Worm (Caenorhabditis elegans) whole organism, late embryonic: ENCODE results near the gene nhr-146.

Source experiments
- C08G9.2 ChIP-seq: sonication (generic microtip); optimal IDR thresholded peaks from 2 replicates; lab custom pipeline; 2016; ENCODE audit warnings: mild to moderate bottlenecking, missing genetic modification characterization, moderate library complexity, missing compliant biosample characterization
- C38D4.7 ChIP-seq: fragments of 200-800 bp; sonication (Bioruptor generic); optimal IDR thresholded peaks from 2 replicates; lab custom pipeline; 2018; ENCODE audit warnings: mild to moderate bottlenecking, missing genetic modification characterization, moderate library complexity, missing compliant biosample characterization
- F13H6.1 ChIP-seq: sonication (generic microtip); optimal IDR thresholded peaks from 2 replicates; lab custom pipeline; 2016; ENCODE audit warnings: missing genetic modification characterization, missing compliant biosample characterization
- K02D7.2 ChIP-seq: sonication (generic microtip); optimal IDR thresholded peaks from 2 replicates; lab custom pipeline; 2017; ENCODE audit warnings: mild to moderate bottlenecking, missing genetic modification characterization, missing compliant biosample characterization
- Y22D7AL.16 ChIP-seq: sonication (generic microtip); optimal IDR thresholded peaks from 2 replicates; lab custom pipeline; 2016; ENCODE audit warnings: missing genetic modification characterization, missing compliant biosample characterization
- ahr-1 ChIP-seq: sonication (generic microtip); optimal IDR thresholded peaks from 2 replicates; lab custom pipeline; 2016; ENCODE audit warnings: missing genetic modification characterization, missing compliant biosample characterization
- ama-1 ChIP-seq: fragments of 150-350 bp; optimal IDR thresholded peaks from 2 replicates; lab custom pipeline; 2014
- ceh-14 ChIP-seq: sonication (generic microtip); optimal IDR thresholded peaks from 2 replicates; lab custom pipeline; 2016; ENCODE audit warnings: missing genotype, missing genetic modification characterization, missing compliant biosample characterization
- ceh-18 ChIP-seq: sonication (generic microtip); optimal IDR thresholded peaks from 2 replicates; lab custom pipeline; 2016; ENCODE audit warnings: missing genetic modification characterization, missing compliant biosample characterization
- ceh-19 ChIP-seq: fragments of 200-800 bp; sonication (Bioruptor generic); optimal IDR thresholded peaks from 2 replicates; lab custom pipeline; 2018; ENCODE audit warnings: mild to moderate bottlenecking, missing genetic modification characterization, missing compliant biosample characterization
- ceh-2 ChIP-seq: sonication (generic microtip); optimal IDR thresholded peaks from 2 replicates; lab custom pipeline; 2016; ENCODE audit warnings: missing genotype, missing genetic modification characterization, missing compliant biosample characterization
- ceh-22 ChIP-seq: sonication (generic microtip); optimal IDR thresholded peaks from 2 replicates; lab custom pipeline; 2017; ENCODE audit warnings: missing biosample characterization, missing genetic modification characterization
- ceh-24 ChIP-seq: sonication (generic microtip); optimal IDR thresholded peaks from 2 replicates; lab custom pipeline; 2016; ENCODE audit warnings: mild to moderate bottlenecking, missing genetic modification characterization, missing compliant biosample characterization
- ceh-30 ChIP-seq: fragments of 150-350 bp; optimal IDR thresholded peaks from 2 replicates; lab custom pipeline; 2014; ENCODE audit warnings: missing biosample characterization, missing genetic modification characterization
- ceh-31 ChIP-seq: sonication (generic microtip); optimal IDR thresholded peaks from 2 replicates; lab custom pipeline; 2016; ENCODE audit warnings: missing genetic modification characterization, missing compliant biosample characterization
- ceh-34 ChIP-seq: sonication (generic microtip); optimal IDR thresholded peaks from 2 replicates; lab custom pipeline; 2016; ENCODE audit warnings: mild to moderate bottlenecking, missing genetic modification characterization, missing compliant biosample characterization
- ceh-48 ChIP-seq: sonication (generic microtip); optimal IDR thresholded peaks from 2 replicates; lab custom pipeline; 2016; ENCODE audit warnings: missing genetic modification characterization, inconsistent platforms, missing compliant biosample characterization
- che-1 ChIP-seq: sonication (generic microtip); optimal IDR thresholded peaks from 2 replicates; lab custom pipeline; 2016; ENCODE audit warnings: mild to moderate bottlenecking, missing genetic modification characterization, missing compliant biosample characterization
- elt-2 ChIP-seq: sonication (generic microtip); optimal IDR thresholded peaks from 2 replicates; lab custom pipeline; 2016; ENCODE audit warnings: missing genetic modification reagents, missing genetic modification characterization, missing compliant biosample characterization
- elt-4 ChIP-seq: sonication (generic microtip); optimal IDR thresholded peaks from 2 replicates; lab custom pipeline; 2016; ENCODE audit warnings: missing genetic modification characterization, missing compliant biosample characterization
- ets-4 ChIP-seq: sonication (generic microtip); optimal IDR thresholded peaks from 2 replicates; lab custom pipeline; 2016; ENCODE audit warnings: missing genetic modification characterization, missing compliant biosample characterization
- fax-1 ChIP-seq: sonication (generic microtip); optimal IDR thresholded peaks from 2 replicates; lab custom pipeline; 2016; ENCODE audit warnings: missing genotype, missing genetic modification characterization, missing compliant biosample characterization
- fkh-6 ChIP-seq: sonication (generic microtip); optimal IDR thresholded peaks from 2 replicates; lab custom pipeline; 2016; ENCODE audit warnings: missing genetic modification characterization, missing compliant biosample characterization
- gmeb-2 ChIP-seq: sonication (generic microtip); optimal IDR thresholded peaks from 2 replicates; lab custom pipeline; 2016; ENCODE audit warnings: missing genetic modification characterization, inconsistent platforms, missing compliant biosample characterization
- hlh-13 ChIP-seq: fragments of 200-800 bp; sonication (Bioruptor generic); optimal IDR thresholded peaks from 2 replicates; lab custom pipeline; 2018; ENCODE audit warnings: mild to moderate bottlenecking, missing genetic modification characterization, missing compliant biosample characterization
- hlh-15 ChIP-seq: sonication (generic microtip); optimal IDR thresholded peaks from 2 replicates; lab custom pipeline; 2016; ENCODE audit warnings: missing genetic modification characterization, missing compliant biosample characterization
- hlh-30 ChIP-seq: sonication (generic microtip); optimal IDR thresholded peaks from 2 replicates; lab custom pipeline; 2017; ENCODE audit warnings: antibody characterized with exemption, missing genetic modification characterization, missing compliant biosample characterization; ENCODE audit not compliant: insufficient read depth
- hlh-6 ChIP-seq: sonication (generic microtip); optimal IDR thresholded peaks from 2 replicates; lab custom pipeline; 2016; ENCODE audit warnings: missing genotype, missing genetic modification characterization, missing compliant biosample characterization
- hlh-8 ChIP-seq: sonication (generic microtip); optimal IDR thresholded peaks from 2 replicates; lab custom pipeline; 2016; ENCODE audit warnings: missing genotype, missing genetic modification characterization, missing compliant biosample characterization
- madf-2 ChIP-seq: sonication (generic microtip); optimal IDR thresholded peaks from 2 replicates; lab custom pipeline; 2017; ENCODE audit warnings: missing genetic modification characterization, missing compliant biosample characterization
- nhr-232 ChIP-seq: sonication (generic microtip); optimal IDR thresholded peaks from 2 replicates; lab custom pipeline; 2016; ENCODE audit warnings: missing genetic modification characterization, missing compliant biosample characterization
- pat-9 ChIP-seq: fragments of 200-800 bp; sonication (Bioruptor generic); optimal IDR thresholded peaks from 2 replicates; lab custom pipeline; 2018; ENCODE audit warnings: mild to moderate bottlenecking, missing genetic modification characterization, moderate library complexity, missing compliant biosample characterization
- pax-1 ChIP-seq: fragments of 150-350 bp; optimal IDR thresholded peaks from 2 replicates; lab custom pipeline; 2014; ENCODE audit warnings: missing biosample characterization, missing genetic modification characterization
- pha-2 ChIP-seq: sonication (generic microtip); optimal IDR thresholded peaks from 2 replicates; lab custom pipeline; 2017; ENCODE audit warnings: mild to moderate bottlenecking, missing genetic modification characterization, missing compliant biosample characterization
- pha-4 ChIP-seq: fragments of 150-350 bp; optimal IDR thresholded peaks from 2 replicates; lab custom pipeline; 2018; ENCODE audit warnings: missing biosample characterization, missing genetic modification reagents, missing genetic modification characterization
- pqm-1 ChIP-seq: sonication (generic microtip); optimal IDR thresholded peaks from 2 replicates; lab custom pipeline; 2016; ENCODE audit warnings: missing genetic modification characterization, missing compliant biosample characterization
- pros-1 ChIP-seq: fragments of 150-350 bp; optimal IDR thresholded peaks from 2 replicates; lab custom pipeline; 2014; ENCODE audit warnings: missing biosample characterization, missing genetic modification reagents, missing genetic modification characterization
- ref-2 ChIP-seq: sonication (generic microtip); optimal IDR thresholded peaks from 2 replicates; lab custom pipeline; 2016; ENCODE audit warnings: missing genetic modification characterization, missing compliant biosample characterization
- rnt-1 ChIP-seq: sonication (generic microtip); optimal IDR thresholded peaks from 2 replicates; lab custom pipeline; 2016; ENCODE audit warnings: missing genetic modification characterization, missing compliant biosample characterization
- sdc-2 ChIP-seq: sonication (generic microtip); optimal IDR thresholded peaks from 2 replicates; lab custom pipeline; 2016; ENCODE audit warnings: missing genotype, missing genetic modification characterization, missing compliant biosample characterization
- sox-2 ChIP-seq: fragments of 200-800 bp; sonication (Bioruptor generic); IDR thresholded peaks from 2 replicates; pipeline ENCODE4 v1.3.6; 2022; ENCODE audit warnings: missing genetic modification reagents, missing genetic modification characterization, missing compliant biosample characterization
- sox-4 ChIP-seq: sonication (generic microtip); optimal IDR thresholded peaks from 2 replicates; lab custom pipeline; 2017; ENCODE audit warnings: mild to moderate bottlenecking, missing genetic modification characterization, inconsistent platforms, missing compliant biosample characterization
- tbx-2 ChIP-seq: sonication (generic microtip); optimal IDR thresholded peaks from 2 replicates; lab custom pipeline; 2016; ENCODE audit warnings: missing genetic modification characterization, missing compliant biosample characterization
- tbx-7 ChIP-seq: sonication (generic microtip); optimal IDR thresholded peaks from 2 replicates; lab custom pipeline; 2016; ENCODE audit warnings: missing genotype, missing genetic modification characterization, missing compliant biosample characterization
- ttx-3 ChIP-seq: sonication (generic microtip); optimal IDR thresholded peaks from 2 replicates; lab custom pipeline; 2016; ENCODE audit warnings: missing genetic modification reagents, missing genetic modification characterization, missing compliant biosample characterization
- unc-3 ChIP-seq, 2 experiments: fragments of 200-800 bp in 1 of 2; sonication (Bioruptor generic) in 1 of 2; sonication (generic microtip) in 1 of 2; conservative IDR thresholded peaks in 1 of 2; optimal IDR thresholded peaks in 1 of 2; 2 replicates each; pipeline versions ENCODE4 v1.3.6 to Lab custom; 2016 to 2022; ENCODE audit warnings: missing compliant biosample characterization in 2 of 2, missing genetic modification characterization in 2 of 2, missing genetic modification reagents in 1 of 2
- unc-42 ChIP-seq: sonication (generic microtip); optimal IDR thresholded peaks from 2 replicates; lab custom pipeline; 2016; ENCODE audit warnings: missing genotype, missing genetic modification characterization, missing compliant biosample characterization
- unc-55 ChIP-seq: sonication (generic microtip); optimal IDR thresholded peaks from 2 replicates; lab custom pipeline; 2017; ENCODE audit warnings: missing biosample characterization, missing genetic modification reagents, missing genetic modification characterization
- unc-86 ChIP-seq: sonication (generic microtip); optimal IDR thresholded peaks from 2 replicates; lab custom pipeline; 2016; ENCODE audit warnings: missing genetic modification characterization, missing compliant biosample characterization
- zip-5 ChIP-seq: sonication (generic microtip); optimal IDR thresholded peaks from 2 replicates; lab custom pipeline; 2016; ENCODE audit warnings: missing genetic modification characterization, missing compliant biosample characterization

The nhr-146 gene

ce11 chrIV:1626342-1626855, at the start of gene nhr-146:
Gene nhr-146, plus strand, starts transcription at chrIV:1626805.
- TF ChIP-seq pat-9 (tag; lab: Kevin White, UChicago) (no peak), zip-5 (no peak), rnt-1 (tag; lab: Kevin White, UChicago) (no peak), ceh-34 (no peak), C38D4.7 (GFP tag; lab: Kevin White, UChicago) (no peak), ceh-30 (tag; lab: Kevin White, UChicago) (no peak), che-1 (tag; lab: Kevin White, UChicago) (no peak), ahr-1 (tag; lab: Kevin White, UChicago) (no peak), fkh-6 (tag; lab: Kevin White, UChicago) (no peak), madf-2 (tag; lab: Kevin White, UChicago) (no peak), unc-3 (GFP tag; conservative IDR thresholded peaks at IDR 0.05; lab: Robert Waterston, UW) (no peak), unc-3 (tag; optimal IDR thresholded peaks at IDR 0.05; lab: Kevin White, UChicago) (no peak), ets-4 (tag; lab: Kevin White, UChicago) (no peak), nhr-232 (tag; lab: Kevin White, UChicago) (no peak), ceh-14 (tag; lab: Kevin White, UChicago) (no peak)

DNA sequence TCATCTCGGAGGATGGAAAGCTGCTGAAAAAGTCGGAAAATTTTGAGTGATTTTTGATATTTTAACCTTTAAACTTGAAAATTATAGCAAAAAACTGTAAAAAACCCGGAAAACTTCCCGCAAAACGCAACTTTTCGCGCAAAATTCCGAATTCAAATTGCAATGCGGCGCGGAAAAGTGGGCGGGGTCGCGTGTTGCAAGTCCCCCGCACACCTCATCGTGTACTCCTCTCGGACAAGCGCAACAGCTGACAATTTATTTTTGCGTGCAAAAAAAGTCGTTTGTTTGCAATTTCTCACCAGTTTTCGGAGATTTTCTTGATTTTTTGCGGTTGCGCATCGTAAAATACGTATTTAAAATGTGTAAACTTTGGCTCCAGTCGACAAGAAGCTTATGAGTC, 30.8 kb upstream of the nhr-146 start, which contains the start of gene npp-8:
Gene npp-8, minus strand, starts transcription at position 23 of the 400 bp plus-strand sequence.
- TF ChIP-seq Y22D7AL.16 (tag; lab: Kevin White, UChicago) (peak; percentile 64), hlh-15 (peak; percentile 56), fax-1 (peak; percentile 83), tbx-2 (tag; lab: Kevin White, UChicago) (peak; percentile 93), ceh-24 (tag; lab: Kevin White, UChicago) (peak; percentile 27), sox-2 (GFP tag; lab: Robert Waterston, UW) (no peak), F13H6.1 (tag; lab: Kevin White, UChicago) (peak; percentile 82), unc-3 (GFP tag; conservative IDR thresholded peaks at IDR 0.05; lab: Robert Waterston, UW) (no peak; the same call in 1 of the 2 replicates), unc-3 (tag; optimal IDR thresholded peaks at IDR 0.05; lab: Kevin White, UChicago) (peak; percentile 84), hlh-30 (tag; lab: Kevin White, UChicago) (peak; percentile 79), nhr-232 (tag; lab: Kevin White, UChicago) (peak; percentile 64), hlh-8 (tag; lab: Kevin White, UChicago) (peak; percentile 82), ttx-3 (tag; lab: Kevin White, UChicago) (peak; percentile 81), ama-1 (lab: Kevin White, UChicago) (no peak), hlh-6 (tag; lab: Kevin White, UChicago) (peak; percentile 87), pros-1 (no peak), pax-1 (tag; lab: Kevin White, UChicago) (no peak), ceh-18 (tag; lab: Kevin White, UChicago) (peak; percentile 89), pat-9 (tag; lab: Kevin White, UChicago) (peak; percentile 85), ceh-48 (peak; percentile 50), unc-55 (GFP tag; lab: Kevin White, UChicago) (no peak), ceh-31 (tag; lab: Kevin White, UChicago) (peak; percentile 95), gmeb-2 (tag; lab: Kevin White, UChicago) (peak; percentile 73), K02D7.2 (peak; percentile 79), pqm-1 (tag; lab: Kevin White, UChicago) (peak; percentile 4), elt-2 (tag; lab: Kevin White, UChicago) (peak; percentile 92), ceh-2 (tag; lab: Kevin White, UChicago) (peak; percentile 87), ahr-1 (tag; lab: Kevin White, UChicago) (peak; percentile 75), pha-4 (tag; lab: Kevin White, UChicago) (no peak), ceh-19 (peak; percentile 88), rnt-1 (tag; lab: Kevin White, UChicago) (peak; percentile 90), hlh-13 (GFP tag; lab: Kevin White, UChicago) (peak; percentile 55), elt-4 (no peak), sox-4 (tag; lab: Kevin White, UChicago) (peak; percentile 80), ceh-22 (peak; percentile 50), ref-2 (peak; percentile 93), unc-42 (tag; lab: Kevin White, UChicago) (peak; percentile 61), pha-2 (tag; lab: Kevin White, UChicago) (peak; percentile 88), C08G9.2 (tag; lab: Kevin White, UChicago) (peak; percentile 86), sdc-2 (peak; percentile 75), tbx-7 (tag; lab: Kevin White, UChicago) (peak; percentile 51), zip-5 (peak; percentile 64), unc-86 (peak; percentile 81)
